Worm (Caenorhabditis elegans): ENCODE measurements around the gene bath-10.

DNA sequence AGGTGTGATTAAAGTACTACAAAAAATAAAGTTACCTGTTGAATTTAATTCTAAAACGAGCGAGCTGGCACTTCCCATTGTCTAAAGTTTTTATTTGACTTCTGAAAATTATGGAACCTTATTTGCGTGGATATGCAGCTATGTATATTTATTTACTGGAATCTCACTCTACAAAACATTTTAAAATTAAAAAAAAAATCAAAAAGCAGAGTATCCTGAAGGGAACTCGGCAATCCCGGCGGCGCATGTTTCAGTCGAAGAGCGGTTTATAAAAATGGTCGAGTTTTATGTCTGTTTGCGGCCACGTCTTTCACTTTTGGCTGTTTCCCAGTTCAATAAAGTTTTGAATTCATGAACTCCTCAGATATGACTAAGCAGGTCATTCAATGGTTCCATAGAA, 37.8 kb upstream of the bath-10 start, which contains the start of gene F14D2.19:
- no peak for TF ChIP-seq ceh-36 (tag; optimal IDR thresholded peaks at IDR 0.05)
- TF ChIP-seq hnd-1 (tag; optimal IDR thresholded peaks at IDR 0.05) = no peak
- no peak for TF ChIP-seq ama-1 (optimal IDR thresholded peaks at IDR 0.05)
- no peak for TF ChIP-seq scrt-1 (GFP tag; IDR thresholded peaks at IDR 0.05)
- no peak for TF ChIP-seq flt-1 (GFP tag; IDR thresholded peaks at IDR 0.05)
- TF ChIP-seq F13C5.2 (tag; optimal IDR thresholded peaks at IDR 0.05) = no peak
- TF ChIP-seq hmbx-1 (tag; optimal IDR thresholded peaks at IDR 0.05) = no peak
- no peak for TF ChIP-seq aly-1 (tag; optimal IDR thresholded peaks at IDR 0.05)
- TF ChIP-seq tbx-37 (GFP tag; conservative IDR thresholded peaks at IDR 0.05) = no peak
- no peak for TF ChIP-seq B0310.2 (tag; optimal IDR thresholded peaks at IDR 0.05)
- TF ChIP-seq sea-1 (GFP tag; conservative IDR thresholded peaks at IDR 0.05) = no peak
- no peak for TF ChIP-seq ets-7 (tag; optimal IDR thresholded peaks at IDR 0.05)
